Worm (Caenorhabditis elegans) whole organism, L1 larva: ENCODE data around the gene smc-6.

Experiments used
- Y116A8C.19 ChIP-seq: sonication (generic microtip); optimal IDR thresholded peaks from 2 replicates; lab custom pipeline; 2016; ENCODE audit warnings: missing compliant biosample characterization, missing genetic modification characterization, borderline replicate concordance
- aly-2 ChIP-seq: fragments of 150-350 bp; optimal IDR thresholded peaks from 2 replicates; lab custom pipeline; 2014; ENCODE audit warnings: missing biosample characterization, missing genetic modification characterization
- blmp-1 ChIP-seq: fragments of 150-350 bp; optimal IDR thresholded peaks from 2 replicates; lab custom pipeline; 2014; ENCODE audit warnings: missing biosample characterization, missing genetic modification characterization
- ceh-82 ChIP-seq, 3 experiments: fragments of 150-350 bp in 1 of 3; sonication (generic microtip) in 2 of 3; optimal IDR thresholded peaks; 2 replicates each; lab custom pipeline; 2014 to 2017; ENCODE audit warnings: missing biosample characterization in 3 of 3, missing genetic modification characterization in 3 of 3
- ces-1 ChIP-seq: fragments of 150-350 bp; optimal IDR thresholded peaks from 2 replicates; lab custom pipeline; 2014; ENCODE audit warnings: missing biosample characterization, missing genetic modification reagents, missing genetic modification characterization
- dpl-1 ChIP-seq, 3 experiments: fragments of 150-350 bp in 2 of 3; sonication (generic microtip) in 1 of 3; optimal IDR thresholded peaks; 2 replicates each; lab custom pipeline; 2014 to 2017; ENCODE audit warnings: missing biosample characterization in 3 of 3, missing genetic modification characterization in 3 of 3, missing genetic modification reagents in 3 of 3
- dsc-1 ChIP-seq: sonication (generic microtip); optimal IDR thresholded peaks from 2 replicates; lab custom pipeline; 2016; ENCODE audit warnings: mild to moderate bottlenecking, missing genetic modification characterization, missing compliant biosample characterization
- efl-1 ChIP-seq, 4 experiments: fragments of 150-350 bp; optimal IDR thresholded peaks in 3 of 4; peaks in 1 of 4; 1 replicate in 1 of 4; 2 replicates in 3 of 4; lab custom pipeline; 2014; ENCODE audit warnings: missing biosample characterization in 2 of 4, missing genetic modification characterization in 2 of 4, missing genetic modification reagents in 2 of 4
- hlh-17 ChIP-seq: fragments of 200-800 bp; sonication (Bioruptor generic); optimal IDR thresholded peaks from 2 replicates; lab custom pipeline; 2018; ENCODE audit warnings: missing genetic modification characterization, mild to moderate bottlenecking, missing compliant biosample characterization, moderate library complexity, borderline replicate concordance
- lin-14 ChIP-seq: fragments of 200-800 bp; sonication (Bioruptor generic); optimal IDR thresholded peaks from 2 replicates; lab custom pipeline; 2018; ENCODE audit warnings: mild to moderate bottlenecking, missing genetic modification characterization, moderate library complexity, missing compliant biosample characterization
- lin-15B ChIP-seq: fragments of 150-350 bp; sonication (generic microtip); optimal IDR thresholded peaks from 3 replicates; lab custom pipeline; 2014; ENCODE audit warnings: missing biosample characterization, missing genetic modification characterization
- lin-35 ChIP-seq, 2 experiments: fragments of 150-350 bp; optimal IDR thresholded peaks; 2 replicates each; lab custom pipeline; 2014; ENCODE audit warnings: missing biosample characterization in 2 of 2, missing genetic modification characterization in 2 of 2, missing genetic modification reagents in 2 of 2
- lin-39 ChIP-seq: fragments of 150-350 bp; optimal IDR thresholded peaks from 2 replicates; lab custom pipeline; 2014; ENCODE audit warnings: missing biosample characterization, missing genetic modification reagents, missing genetic modification characterization
- lir-3 ChIP-seq: sonication (generic microtip); optimal IDR thresholded peaks from 2 replicates; lab custom pipeline; 2016; ENCODE audit warnings: mild to moderate bottlenecking, missing genetic modification characterization, moderate library complexity, missing compliant biosample characterization; ENCODE audit not compliant: poor library complexity
- lsy-2 ChIP-seq, 2 experiments: fragments of 150-350 bp; optimal IDR thresholded peaks; 2 replicates each; lab custom pipeline; 2014; ENCODE audit warnings: missing biosample characterization in 2 of 2, missing genetic modification characterization in 2 of 2
- mab-9 ChIP-seq: fragments of 200-800 bp; sonication (Bioruptor generic); IDR thresholded peaks from 2 replicates; pipeline ENCODE4 v1.3.6; 2022; ENCODE audit warnings: missing genetic modification reagents, missing genetic modification characterization, missing compliant biosample characterization
- nhr-12 ChIP-seq: sonication (generic microtip); optimal IDR thresholded peaks from 2 replicates; lab custom pipeline; 2017; ENCODE audit warnings: missing biosample characterization, missing genetic modification characterization
- nhr-237 ChIP-seq: fragments of 150-350 bp; optimal IDR thresholded peaks from 2 replicates; lab custom pipeline; 2014; ENCODE audit warnings: missing biosample characterization, missing genetic modification characterization
- nhr-28 ChIP-seq: fragments of 150-350 bp; optimal IDR thresholded peaks from 2 replicates; lab custom pipeline; 2014; ENCODE audit warnings: missing biosample characterization, missing genetic modification characterization
- nhr-47 ChIP-seq: sonication (generic microtip); optimal IDR thresholded peaks from 2 replicates; lab custom pipeline; 2016; ENCODE audit warnings: mild to moderate bottlenecking, missing genetic modification characterization, moderate library complexity, missing compliant biosample characterization
- nhr-71 ChIP-seq: sonication (generic microtip); optimal IDR thresholded peaks from 2 replicates; lab custom pipeline; 2016; ENCODE audit warnings: mild to moderate bottlenecking, missing genetic modification characterization, moderate library complexity, missing compliant biosample characterization
- nhr-76 ChIP-seq: sonication (generic microtip); optimal IDR thresholded peaks from 2 replicates; lab custom pipeline; 2017; ENCODE audit warnings: missing biosample characterization, missing genetic modification characterization
- nhr-84 ChIP-seq: sonication (generic microtip); optimal IDR thresholded peaks from 2 replicates; lab custom pipeline; 2017; ENCODE audit warnings: missing biosample characterization, missing genetic modification characterization
- nhr-85 ChIP-seq: sonication (generic microtip); peaks from one replicate; lab custom pipeline; 2016; ENCODE audit warnings: missing genetic modification characterization, inconsistent platforms, missing compliant biosample characterization
- pag-3 ChIP-seq: sonication (generic microtip); optimal IDR thresholded peaks from 2 replicates; lab custom pipeline; 2017; ENCODE audit warnings: missing genetic modification characterization, mild to moderate bottlenecking, missing compliant biosample characterization, antibody characterized with exemption, borderline replicate concordance; ENCODE audit not compliant: insufficient read depth
- skn-1 ChIP-seq: fragments of 150-350 bp; optimal IDR thresholded peaks from 2 replicates; lab custom pipeline; 2014; ENCODE audit warnings: missing biosample characterization, missing genetic modification characterization
- snu-23 ChIP-seq: sonication (generic microtip); optimal IDR thresholded peaks from 2 replicates; lab custom pipeline; 2016; ENCODE audit warnings: missing genetic modification characterization, missing compliant biosample characterization
- sup-37 ChIP-seq: fragments of 200-800 bp; sonication (Bioruptor generic); optimal IDR thresholded peaks from 2 replicates; lab custom pipeline; 2018; ENCODE audit warnings: mild to moderate bottlenecking, missing genetic modification characterization, missing compliant biosample characterization
- tbx-2 ChIP-seq: sonication (generic microtip); optimal IDR thresholded peaks from 2 replicates; lab custom pipeline; 2016; ENCODE audit warnings: missing genetic modification characterization, missing compliant biosample characterization
- unc-130 ChIP-seq: fragments of 150-350 bp; optimal IDR thresholded peaks from 2 replicates; lab custom pipeline; 2017; ENCODE audit warnings: missing biosample characterization, missing genetic modification characterization, inconsistent platforms
- unc-62 ChIP-seq: fragments of 150-350 bp; optimal IDR thresholded peaks from 2 replicates; lab custom pipeline; 2014; ENCODE audit warnings: missing biosample characterization, missing genetic modification reagents, missing genetic modification characterization
- xbp-1 ChIP-seq: sonication (generic microtip); optimal IDR thresholded peaks from 2 replicates; lab custom pipeline; 2016; ENCODE audit warnings: missing genetic modification characterization, missing compliant biosample characterization
- zip-4 ChIP-seq: fragments of 200-800 bp; sonication (Bioruptor generic); optimal IDR thresholded peaks from 2 replicates; lab custom pipeline; 2018; ENCODE audit warnings: mild to moderate bottlenecking, missing genetic modification characterization, moderate library complexity, missing compliant biosample characterization

Gene smc-6

DNA sequence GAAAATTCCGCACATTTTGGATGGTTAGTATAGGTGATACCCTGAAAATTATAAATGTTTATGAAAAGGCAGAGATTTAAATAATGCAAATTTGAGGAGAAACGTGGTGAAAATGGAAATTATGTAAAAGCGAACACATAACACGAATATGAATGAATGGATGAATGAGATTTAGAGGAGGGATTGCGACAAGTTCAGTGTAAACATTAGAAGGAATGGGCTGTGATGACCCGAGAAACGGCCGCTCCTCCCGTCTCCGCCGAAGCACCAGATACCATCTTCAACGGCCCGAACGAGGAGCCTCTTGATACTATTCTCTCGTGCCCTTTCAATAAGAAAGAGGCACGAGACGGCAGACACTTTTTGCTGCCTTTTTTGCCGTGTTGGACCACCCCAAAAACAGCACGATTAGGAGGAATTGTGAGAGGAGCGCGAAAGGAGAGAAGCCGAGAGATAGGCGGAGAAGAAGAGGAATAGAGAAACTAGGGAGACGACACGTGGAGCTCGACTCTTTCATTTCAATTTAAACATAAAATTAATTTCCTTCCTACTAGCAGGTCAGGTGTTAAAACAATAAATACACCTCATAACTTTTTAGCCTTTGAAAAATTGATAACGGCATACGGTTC is 17.0 kb downstream of the smc-6 start, which contains the start of gene gfat-1 (continued):
- no peak for TF ChIP-seq nhr-28 (tag; lab: Kevin White, UChicago)
- TF ChIP-seq lsy-2 (tag; optimal IDR thresholded peaks at IDR 0.05; lab: Kevin White, UChicago), result peak in 1 of 2 experiments; percentile 1
- no peak for TF ChIP-seq mab-9 (GFP tag; lab: Robert Waterston, UW)
- TF ChIP-seq skn-1 (tag; lab: Kevin White, UChicago), result no peak
- TF ChIP-seq lin-35 (GFP tag; optimal IDR thresholded peaks at IDR 0.05; lab: Kevin White, UChicago), result peak in 1 of 2 experiments; percentile 6

DNA sequence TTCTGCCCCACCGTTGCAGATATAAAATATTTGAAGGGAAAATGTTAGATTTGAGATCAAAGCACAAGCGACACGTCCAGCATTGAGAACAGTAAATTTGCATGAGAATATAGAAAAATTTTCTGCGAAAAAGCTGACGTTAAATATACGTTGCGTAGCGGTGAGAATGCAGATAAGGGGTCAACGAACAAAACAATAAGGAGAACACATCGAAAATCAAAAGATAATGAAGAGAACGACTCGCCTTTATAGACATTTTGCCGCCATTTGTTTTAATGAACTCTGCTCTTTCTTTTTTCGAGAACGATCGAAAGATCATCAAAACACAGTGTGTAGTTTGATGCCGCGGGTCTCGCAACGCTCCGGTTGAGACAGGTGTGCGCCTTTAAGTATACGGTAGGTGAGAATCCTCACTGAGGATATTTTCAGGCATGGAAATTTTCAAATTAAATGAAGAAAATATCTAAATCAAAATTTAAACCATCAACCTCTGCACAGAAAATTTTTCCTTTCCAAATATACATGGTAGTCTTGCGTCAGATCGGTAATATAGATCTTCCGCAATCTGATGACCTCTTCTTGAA is 17.7 kb downstream of the smc-6 start:
- no peak for TF ChIP-seq ceh-82 (tag; optimal IDR thresholded peaks at IDR 0.05; lab: Kevin White, UChicago)
- TF ChIP-seq aly-2 (tag; lab: Kevin White, UChicago), result no peak
- no peak for TF ChIP-seq lin-15B (tag; lab: Kevin White, UChicago)
- peak; percentile 86 for TF ChIP-seq nhr-71 (tag; lab: Kevin White, UChicago)
- no peak for TF ChIP-seq tbx-2 (tag; lab: Kevin White, UChicago)
- no peak for TF ChIP-seq lin-39 (tag; lab: Kevin White, UChicago)
- TF ChIP-seq hlh-17 (GFP tag; lab: Kevin White, UChicago), result no peak
- TF ChIP-seq ces-1 (GFP tag; lab: Kevin White, UChicago), result no peak
- TF ChIP-seq Y116A8C.19, result no peak
- no peak for TF ChIP-seq efl-1 (optimal IDR thresholded peaks at IDR 0.05; lab: Kevin White, UChicago)
- TF ChIP-seq efl-1 (GFP tag; optimal IDR thresholded peaks at IDR 0.05 in 1 of 2; lab: Kevin White, UChicago), result no peak
- no peak for TF ChIP-seq dsc-1 (tag; lab: Kevin White, UChicago)
- no peak for TF ChIP-seq mab-9 (GFP tag; lab: Robert Waterston, UW)
- TF ChIP-seq nhr-84, result no peak
- TF ChIP-seq sup-37 (GFP tag; lab: Kevin White, UChicago), result no peak
- TF ChIP-seq pag-3 (tag; lab: Kevin White, UChicago), result no peak
- peak; percentile 1 for TF ChIP-seq lin-14 (GFP tag; lab: Kevin White, UChicago)

DNA sequence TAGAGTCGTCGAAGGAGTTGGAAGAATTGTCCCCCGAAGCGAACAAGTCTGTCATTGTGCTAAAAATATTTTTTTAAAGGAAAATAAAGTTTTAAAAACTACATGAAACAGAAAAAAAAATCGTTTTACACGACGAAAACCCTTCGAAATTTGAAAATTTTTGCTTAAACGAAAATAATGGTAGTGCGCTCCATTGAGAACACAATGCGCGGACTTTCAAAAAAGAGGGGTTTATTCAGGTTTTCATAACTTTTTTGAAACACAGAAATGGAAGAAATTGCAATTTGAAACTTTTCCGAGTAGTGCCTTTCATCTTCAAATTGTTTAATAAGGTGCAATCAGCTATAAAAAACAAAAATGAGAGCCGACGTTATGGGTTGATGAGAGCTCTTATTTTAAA is 21.2 kb downstream of the smc-6 start, which contains the start of gene npp-5:
npp-5 (minus strand) TSS at position 59 of the 400 bp plus-strand sequence.
- TF ChIP-seq unc-62, result no peak
- TF ChIP-seq blmp-1, result peak; percentile 31
- peak; percentile 20 for TF ChIP-seq lin-15B (tag; lab: Kevin White, UChicago)
- peak; percentile 52 for TF ChIP-seq nhr-85 (tag; lab: Kevin White, UChicago)
- TF ChIP-seq lin-14 (GFP tag; lab: Kevin White, UChicago), result peak; percentile 10
- TF ChIP-seq tbx-2 (tag; lab: Kevin White, UChicago), result peak; percentile 20
- TF ChIP-seq ceh-82 (tag; optimal IDR thresholded peaks at IDR 0.05; lab: Kevin White, UChicago), result peak in 1 of 3 experiments; percentile 4
- TF ChIP-seq skn-1 (tag; lab: Kevin White, UChicago), result peak; percentile 22
- TF ChIP-seq zip-4 (GFP tag; lab: Kevin White, UChicago), result no peak
- TF ChIP-seq dpl-1 (GFP tag; optimal IDR thresholded peaks at IDR 0.05; lab: Kevin White, UChicago), result peak; percentile 83 to 91 (median 90)
- no peak for TF ChIP-seq Y116A8C.19
- TF ChIP-seq nhr-47, result peak; percentile 24
- TF ChIP-seq lin-35 (GFP tag; optimal IDR thresholded peaks at IDR 0.05; lab: Kevin White, UChicago), result peak; percentile 78 to 96
- TF ChIP-seq efl-1 (optimal IDR thresholded peaks at IDR 0.05; lab: Kevin White, UChicago), result peak; percentile 69 to 90
- TF ChIP-seq efl-1 (GFP tag; optimal IDR thresholded peaks at IDR 0.05 in 1 of 2; lab: Kevin White, UChicago), result peak; percentile 91 to 99
- no peak for TF ChIP-seq nhr-76
- TF ChIP-seq nhr-12 (tag; lab: Kevin White, UChicago), result no peak
- peak; percentile 20 to 65 for TF ChIP-seq lsy-2 (tag; optimal IDR thresholded peaks at IDR 0.05; lab: Kevin White, UChicago)
- no peak for TF ChIP-seq unc-130 (tag; lab: Kevin White, UChicago)
- TF ChIP-seq nhr-71 (tag; lab: Kevin White, UChicago), result peak; percentile 52
- TF ChIP-seq snu-23 (GFP tag; lab: Kevin White, UChicago), result peak; percentile 20
- TF ChIP-seq nhr-237, result no peak
- TF ChIP-seq sup-37 (GFP tag; lab: Kevin White, UChicago), result no peak
- TF ChIP-seq lir-3 (tag; lab: Kevin White, UChicago), result no peak
- no peak for TF ChIP-seq mab-9 (GFP tag; lab: Robert Waterston, UW)
- peak; percentile 2 for TF ChIP-seq xbp-1 (tag; lab: Kevin White, UChicago)
